Worm (Caenorhabditis elegans) whole organism, L1 larva: ENCODE results near the gene bli-2.

ENCODE experiments used
- C04F5.9 ChIP-seq: sonication (generic microtip); optimal IDR thresholded peaks from 2 replicates; lab custom pipeline; 2016; ENCODE audit warnings: missing genetic modification characterization, missing compliant biosample characterization
- Y116A8C.19 ChIP-seq: sonication (generic microtip); optimal IDR thresholded peaks from 2 replicates; lab custom pipeline; 2016; ENCODE audit warnings: missing compliant biosample characterization, missing genetic modification characterization, borderline replicate concordance
- aha-1 ChIP-seq: fragments of 150-350 bp; optimal IDR thresholded peaks from 2 replicates; lab custom pipeline; 2014; ENCODE audit warnings: missing biosample characterization, missing genetic modification characterization
- aly-2 ChIP-seq: fragments of 150-350 bp; optimal IDR thresholded peaks from 2 replicates; lab custom pipeline; 2014; ENCODE audit warnings: missing biosample characterization, missing genetic modification characterization
- blmp-1 ChIP-seq: fragments of 150-350 bp; optimal IDR thresholded peaks from 2 replicates; lab custom pipeline; 2014; ENCODE audit warnings: missing biosample characterization, missing genetic modification characterization
- ceh-8 ChIP-seq: fragments of 200-800 bp; sonication (Bioruptor generic); optimal IDR thresholded peaks from 2 replicates; lab custom pipeline; 2018; ENCODE audit warnings: mild to moderate bottlenecking, missing genetic modification characterization, moderate library complexity, missing compliant biosample characterization
- ceh-90 ChIP-seq: sonication (generic microtip); optimal IDR thresholded peaks from 2 replicates; lab custom pipeline; 2016; ENCODE audit warnings: missing genetic modification characterization, missing compliant biosample characterization
- ces-1 ChIP-seq: fragments of 150-350 bp; optimal IDR thresholded peaks from 2 replicates; lab custom pipeline; 2014; ENCODE audit warnings: missing biosample characterization, missing genetic modification reagents, missing genetic modification characterization
- dsc-1 ChIP-seq: sonication (generic microtip); optimal IDR thresholded peaks from 2 replicates; lab custom pipeline; 2016; ENCODE audit warnings: mild to moderate bottlenecking, missing genetic modification characterization, missing compliant biosample characterization
- egl-27 ChIP-seq, 2 experiments: fragments of 150-350 bp in 1 of 2; sonication (generic microtip); optimal IDR thresholded peaks; 3 replicates each; lab custom pipeline; 2017 to 2018; ENCODE audit warnings: missing biosample characterization in 2 of 2, missing genetic modification characterization in 2 of 2, missing genetic modification reagents in 2 of 2
- elt-2 ChIP-seq: sonication (generic microtip); optimal IDR thresholded peaks from 2 replicates; lab custom pipeline; 2016; ENCODE audit warnings: missing genetic modification characterization, mild to moderate bottlenecking, inconsistent platforms, missing compliant biosample characterization, missing genetic modification reagents
- ets-5 ChIP-seq: fragments of 200-800 bp; sonication (Bioruptor generic); IDR thresholded peaks from 2 replicates; pipeline ENCODE4 v1.3.6; 2022; ENCODE audit warnings: missing genetic modification characterization, missing compliant biosample characterization
- fkh-10 ChIP-seq: sonication (generic microtip); optimal IDR thresholded peaks from 2 replicates; lab custom pipeline; 2017; ENCODE audit warnings: missing biosample characterization, missing genetic modification reagents, missing genetic modification characterization
- fkh-4 ChIP-seq: sonication (generic microtip); optimal IDR thresholded peaks from 2 replicates; lab custom pipeline; 2016; ENCODE audit warnings: missing compliant biosample characterization, missing genetic modification characterization, borderline replicate concordance
- fkh-8 ChIP-seq: sonication (generic microtip); optimal IDR thresholded peaks from 2 replicates; lab custom pipeline; 2016; ENCODE audit warnings: mild to moderate bottlenecking, missing genetic modification characterization, missing compliant biosample characterization
- hlh-17 ChIP-seq: fragments of 200-800 bp; sonication (Bioruptor generic); optimal IDR thresholded peaks from 2 replicates; lab custom pipeline; 2018; ENCODE audit warnings: missing genetic modification characterization, mild to moderate bottlenecking, missing compliant biosample characterization, moderate library complexity, borderline replicate concordance
- hlh-4 ChIP-seq: sonication (generic microtip); optimal IDR thresholded peaks from 2 replicates; lab custom pipeline; 2016; ENCODE audit warnings: mild to moderate bottlenecking, missing genetic modification characterization, missing compliant biosample characterization
- isw-1 ChIP-seq: fragments of 200-800 bp; sonication (Bioruptor generic); IDR thresholded peaks from 2 replicates; pipeline ENCODE4 v1.3.6; 2022; ENCODE audit warnings: missing genetic modification characterization, missing compliant biosample characterization
- lin-13 ChIP-seq: fragments of 150-350 bp; optimal IDR thresholded peaks from 2 replicates; lab custom pipeline; 2014; ENCODE audit warnings: missing biosample characterization, missing genetic modification reagents, missing genetic modification characterization
- lin-14 ChIP-seq: fragments of 200-800 bp; sonication (Bioruptor generic); optimal IDR thresholded peaks from 2 replicates; lab custom pipeline; 2018; ENCODE audit warnings: mild to moderate bottlenecking, missing genetic modification characterization, moderate library complexity, missing compliant biosample characterization
- lin-35 ChIP-seq, 2 experiments: fragments of 150-350 bp; optimal IDR thresholded peaks; 2 replicates each; lab custom pipeline; 2014; ENCODE audit warnings: missing biosample characterization in 2 of 2, missing genetic modification characterization in 2 of 2, missing genetic modification reagents in 2 of 2
- mab-9 ChIP-seq: fragments of 200-800 bp; sonication (Bioruptor generic); IDR thresholded peaks from 2 replicates; pipeline ENCODE4 v1.3.6; 2022; ENCODE audit warnings: missing genetic modification reagents, missing genetic modification characterization, missing compliant biosample characterization
- mdl-1 ChIP-seq, 2 experiments: fragments of 150-350 bp; optimal IDR thresholded peaks; 2 replicates each; lab custom pipeline; 2014 to 2017; ENCODE audit warnings: missing biosample characterization in 2 of 2, missing genetic modification characterization in 2 of 2, inconsistent platforms in 1 of 2
- mef-2 ChIP-seq: fragments of 150-350 bp; optimal IDR thresholded peaks from 2 replicates; lab custom pipeline; 2014; ENCODE audit warnings: missing biosample characterization, missing genetic modification characterization
- mep-1 ChIP-seq: fragments of 150-350 bp; optimal IDR thresholded peaks from 2 replicates; lab custom pipeline; 2014; ENCODE audit warnings: missing biosample characterization, missing genetic modification characterization
- nhr-11 ChIP-seq: fragments of 150-350 bp; optimal IDR thresholded peaks from 2 replicates; lab custom pipeline; 2014; ENCODE audit warnings: missing biosample characterization, missing genetic modification characterization
- nhr-12 ChIP-seq: sonication (generic microtip); optimal IDR thresholded peaks from 2 replicates; lab custom pipeline; 2017; ENCODE audit warnings: missing biosample characterization, missing genetic modification characterization
- nhr-237 ChIP-seq: fragments of 150-350 bp; optimal IDR thresholded peaks from 2 replicates; lab custom pipeline; 2014; ENCODE audit warnings: missing biosample characterization, missing genetic modification characterization
- nhr-47 ChIP-seq: sonication (generic microtip); optimal IDR thresholded peaks from 2 replicates; lab custom pipeline; 2016; ENCODE audit warnings: mild to moderate bottlenecking, missing genetic modification characterization, moderate library complexity, missing compliant biosample characterization
- nhr-76 ChIP-seq: sonication (generic microtip); optimal IDR thresholded peaks from 2 replicates; lab custom pipeline; 2017; ENCODE audit warnings: missing biosample characterization, missing genetic modification characterization
- nhr-77 ChIP-seq: fragments of 150-350 bp; optimal IDR thresholded peaks from 2 replicates; lab custom pipeline; 2014; ENCODE audit warnings: missing biosample characterization, missing genetic modification characterization
- nhr-84 ChIP-seq: sonication (generic microtip); optimal IDR thresholded peaks from 2 replicates; lab custom pipeline; 2017; ENCODE audit warnings: missing biosample characterization, missing genetic modification characterization
- nhr-85 ChIP-seq: sonication (generic microtip); peaks from one replicate; lab custom pipeline; 2016; ENCODE audit warnings: missing genetic modification characterization, inconsistent platforms, missing compliant biosample characterization
- pax-3 ChIP-seq: fragments of 200-800 bp; sonication (Bioruptor generic); optimal IDR thresholded peaks from 2 replicates; lab custom pipeline; 2018; ENCODE audit warnings: mild to moderate bottlenecking, missing genetic modification characterization, moderate library complexity, missing compliant biosample characterization
- pqm-1 ChIP-seq: sonication (generic microtip); optimal IDR thresholded peaks from 3 replicates; lab custom pipeline; 2017; ENCODE audit warnings: missing biosample characterization, missing genetic modification characterization
- rnt-1 ChIP-seq: sonication (generic microtip); optimal IDR thresholded peaks from 2 replicates; lab custom pipeline; 2016; ENCODE audit warnings: mild to moderate bottlenecking, missing genetic modification characterization, moderate library complexity, missing compliant biosample characterization
- skn-1 ChIP-seq: fragments of 150-350 bp; optimal IDR thresholded peaks from 2 replicates; lab custom pipeline; 2014; ENCODE audit warnings: missing biosample characterization, missing genetic modification characterization
- snpc-4 ChIP-seq: fragments of 150-350 bp; optimal IDR thresholded peaks from 2 replicates; lab custom pipeline; 2014; ENCODE audit warnings: missing biosample characterization, missing genetic modification characterization
- sox-4 ChIP-seq: sonication (generic microtip); optimal IDR thresholded peaks from 2 replicates; lab custom pipeline; 2016; ENCODE audit warnings: missing genetic modification characterization, missing compliant biosample characterization
- tbx-2 ChIP-seq: sonication (generic microtip); optimal IDR thresholded peaks from 2 replicates; lab custom pipeline; 2016; ENCODE audit warnings: missing genetic modification characterization, missing compliant biosample characterization
- unc-30 ChIP-seq: sonication (generic microtip); optimal IDR thresholded peaks from 2 replicates; lab custom pipeline; 2017; ENCODE audit warnings: missing biosample characterization, missing genetic modification characterization
- unc-86 ChIP-seq: sonication (generic microtip); optimal IDR thresholded peaks from 2 replicates; lab custom pipeline; 2016; ENCODE audit warnings: missing genetic modification characterization, missing compliant biosample characterization
- unc-98 ChIP-seq: fragments of 200-800 bp; sonication (Bioruptor generic); IDR thresholded peaks from 2 replicates; pipeline ENCODE4 v1.3.6; 2022; ENCODE audit warnings: missing genetic modification characterization, missing compliant biosample characterization
- vab-15 ChIP-seq: sonication (generic microtip); optimal IDR thresholded peaks from 2 replicates; lab custom pipeline; 2017; ENCODE audit warnings: missing genotype, mild to moderate bottlenecking, missing genetic modification characterization, missing compliant biosample characterization
- xbp-1 ChIP-seq: sonication (generic microtip); optimal IDR thresholded peaks from 2 replicates; lab custom pipeline; 2016; ENCODE audit warnings: missing genetic modification characterization, missing compliant biosample characterization
- zag-1 ChIP-seq: fragments of 150-350 bp; optimal IDR thresholded peaks from 2 replicates; lab custom pipeline; 2014; ENCODE audit warnings: missing biosample characterization, missing genetic modification characterization
- zip-4 ChIP-seq: fragments of 200-800 bp; sonication (Bioruptor generic); optimal IDR thresholded peaks from 2 replicates; lab custom pipeline; 2018; ENCODE audit warnings: mild to moderate bottlenecking, missing genetic modification characterization, moderate library complexity, missing compliant biosample characterization
- ztf-11 ChIP-seq, 2 experiments: sonication (generic microtip); optimal IDR thresholded peaks; 2 replicates each; lab custom pipeline; 2016 to 2017; ENCODE audit warnings: missing genetic modification characterization in 2 of 2, missing biosample characterization in 1 of 2, missing compliant biosample characterization in 1 of 2

Gene bli-2

DNA sequence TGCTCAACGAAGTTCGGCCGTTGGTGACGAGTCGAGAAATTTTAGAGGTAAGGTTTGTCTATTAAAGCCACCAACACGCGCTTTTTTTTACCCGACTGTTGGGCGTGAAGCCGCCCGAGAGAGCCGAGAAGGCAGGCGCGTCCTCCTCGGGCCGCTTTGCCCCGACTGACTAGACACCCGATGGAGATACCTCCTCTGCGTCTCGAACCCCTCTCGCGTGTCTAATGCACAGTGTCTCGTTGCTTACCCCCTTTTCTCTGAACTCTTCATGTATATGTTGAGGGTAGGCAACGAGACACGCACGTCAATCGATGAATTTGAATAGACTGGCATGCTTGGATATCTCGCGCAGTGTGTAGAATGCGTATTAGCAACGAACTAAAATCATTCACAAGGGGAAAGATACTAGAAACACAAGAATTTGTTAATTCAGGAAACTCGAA, 9.5 kb upstream of the bli-2 start (continued):
- TF ChIP-seq nhr-47 (tag; lab: Kevin White, UChicago), result peak; percentile 85
- peak; percentile 74 for TF ChIP-seq zag-1
- no peak for TF ChIP-seq unc-98 (GFP tag; lab: Robert Waterston, UW)

DNA sequence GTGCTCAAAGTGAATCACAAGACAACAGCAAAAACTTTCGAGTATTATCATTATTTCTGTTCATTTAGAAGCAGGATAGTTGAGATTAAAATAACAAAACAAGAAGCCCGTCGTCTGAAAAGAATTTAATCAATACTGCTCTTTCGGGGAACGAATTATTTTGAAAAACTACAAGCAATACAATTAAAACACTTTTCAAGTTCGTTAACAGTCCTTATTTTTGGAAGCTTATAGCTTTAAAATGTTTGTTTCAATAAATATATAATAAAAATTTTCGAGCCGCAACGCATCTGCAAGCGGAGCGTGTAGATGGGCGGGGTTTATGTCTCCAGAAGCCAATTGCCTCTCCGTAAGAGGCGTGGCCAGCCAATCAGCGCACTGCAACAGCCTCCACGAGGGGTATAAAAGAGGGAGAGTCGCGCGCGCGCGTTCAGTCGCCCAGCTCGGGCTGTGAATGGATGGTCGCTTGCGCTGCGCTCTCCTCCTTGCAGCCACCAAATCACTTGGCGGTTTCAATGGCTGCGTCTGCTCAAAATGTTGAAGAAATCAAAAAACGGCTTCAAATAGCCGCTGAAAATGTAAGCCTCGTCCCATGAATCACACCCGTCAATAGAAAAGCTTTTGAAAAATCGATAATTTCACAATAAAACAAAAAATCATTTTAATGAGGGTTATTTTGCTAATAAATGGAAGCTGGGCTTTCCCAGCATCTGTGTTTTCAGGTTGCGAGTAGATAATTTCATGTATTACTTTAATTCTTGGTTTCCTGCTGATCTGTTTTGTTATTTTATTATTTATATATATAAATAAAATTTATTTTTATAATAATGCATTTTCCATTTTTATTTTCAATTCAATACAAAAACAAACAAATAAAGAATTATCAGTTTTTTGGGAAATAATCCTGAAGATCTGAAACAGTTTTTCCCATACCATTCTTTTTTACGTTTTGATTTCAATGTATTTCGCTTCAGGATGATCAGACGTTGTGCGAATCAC, 8.8 kb upstream of the bli-2 start, which contains the start of the genes ift-43 and mdt-26:
Gene ift-43, minus strand, starts transcription at position 51 of the 999 bp plus-strand sequence.
Gene mdt-26, plus strand, starts transcription at position 446 of the 999 bp plus-strand sequence.
- TF ChIP-seq dsc-1 (peak; percentile 93), nhr-47 (tag; lab: Kevin White, UChicago) (peak; percentile 94), mab-9 (GFP tag; lab: Robert Waterston, UW) (peak; percentile 80), nhr-12 (tag; lab: Kevin White, UChicago) (no peak), zag-1 (no peak), nhr-84 (no peak), lin-35 (GFP tag; optimal IDR thresholded peaks at IDR 0.05; lab: Kevin White, UChicago) (peak; percentile 77 to 79), ets-5 (GFP tag; lab: Robert Waterston, UW) (no peak), rnt-1 (tag; lab: Kevin White, UChicago) (peak; percentile 78), fkh-4 (peak; percentile 28), aha-1 (tag; lab: Kevin White, UChicago) (peak; percentile 2), nhr-237 (tag; lab: Kevin White, UChicago) (peak; percentile 74), fkh-10 (peak; percentile 76), fkh-8 (tag; lab: Kevin White, UChicago) (peak; percentile 90), pqm-1 (no peak), tbx-2 (tag; lab: Kevin White, UChicago) (peak; percentile 92), blmp-1 (tag; lab: Kevin White, UChicago) (peak; percentile 44), mep-1 (tag; lab: Kevin White, UChicago) (peak; percentile 74), hlh-17 (peak; percentile 54), xbp-1 (peak; percentile 96), hlh-4 (tag; lab: Kevin White, UChicago) (peak; percentile 20), elt-2 (tag; lab: Kevin White, UChicago) (peak; percentile 57), mef-2 (tag; lab: Kevin White, UChicago) (no peak), nhr-76 (tag; lab: Kevin White, UChicago) (peak; percentile 44), aly-2 (tag; lab: Kevin White, UChicago) (peak; percentile 44), isw-1 (GFP tag; lab: Robert Waterston, UW) (peak; percentile 89), Y116A8C.19 (tag; lab: Kevin White, UChicago) (no peak), ceh-8 (peak; percentile 58), sox-4 (tag; lab: Kevin White, UChicago) (peak; percentile 77), ceh-90 (tag; lab: Kevin White, UChicago) (no peak), skn-1 (peak; percentile 84), egl-27 (tag; optimal IDR thresholded peaks at IDR 0.05; lab: Kevin White, UChicago) (no peak), nhr-77 (peak; percentile 66), zip-4 (GFP tag; lab: Kevin White, UChicago) (peak; percentile 77), snpc-4 (tag; lab: Kevin White, UChicago) (peak; percentile 58), lin-13 (GFP tag; lab: Kevin White, UChicago) (peak; percentile 67), nhr-11 (tag; lab: Kevin White, UChicago) (peak; percentile 1), mdl-1 (tag; optimal IDR thresholded peaks at IDR 0.05; lab: Kevin White, UChicago) (peak in 1 of 2 experiments; percentile 78), nhr-85 (tag; lab: Kevin White, UChicago) (peak; percentile 87), unc-86 (tag; lab: Kevin White, UChicago) (peak; percentile 88), ztf-11 (tag; optimal IDR thresholded peaks at IDR 0.05; lab: Kevin White, UChicago) (peak in 1 of 2 experiments; percentile 82), C04F5.9 (tag; lab: Kevin White, UChicago) (peak; percentile 56), ces-1 (GFP tag; lab: Kevin White, UChicago) (no peak), pax-3 (tag; lab: Kevin White, UChicago) (peak; percentile 53), vab-15 (tag; lab: Kevin White, UChicago) (no peak), lin-14 (GFP tag; lab: Kevin White, UChicago) (peak; percentile 76), unc-30 (tag; lab: Kevin White, UChicago) (no peak)
